Worm (Caenorhabditis elegans) whole organism, midembryonic: ENCODE measurements around the gene T23G4.127.

ENCODE experiments used
- T22C8.4 ChIP-seq: fragments of 200-800 bp; sonication (Bioruptor generic); IDR thresholded peaks from 2 replicates; pipeline ENCODE4 v1.3.6; 2022; ENCODE audit warnings: missing genetic modification characterization, missing compliant biosample characterization
- cog-1 ChIP-seq: sonication (generic microtip); optimal IDR thresholded peaks from 2 replicates; lab custom pipeline; 2016; ENCODE audit warnings: missing genetic modification characterization, missing compliant biosample characterization
- flt-1 ChIP-seq: fragments of 200-800 bp; sonication (Bioruptor generic); IDR thresholded peaks from 2 replicates; pipeline ENCODE4 v1.3.6; 2022; ENCODE audit warnings: missing genetic modification characterization, missing compliant biosample characterization
- klf-2 ChIP-seq: fragments of 200-800 bp; sonication (Bioruptor generic); conservative IDR thresholded peaks from 2 replicates; pipeline ENCODE4 v1.3.6; 2022; ENCODE audit warnings: missing genetic modification reagents, missing genetic modification characterization, missing compliant biosample characterization
- med-1 ChIP-seq: sonication (generic microtip); optimal IDR thresholded peaks from 2 replicates; lab custom pipeline; 2017; ENCODE audit warnings: missing genetic modification characterization, mild to moderate bottlenecking, missing compliant biosample characterization, antibody characterized with exemption, missing genetic modification reagents; ENCODE audit not compliant: insufficient read depth
- ref-1 ChIP-seq: fragments of 200-800 bp; sonication (Bioruptor generic); conservative IDR thresholded peaks from 2 replicates; pipeline ENCODE4 v1.3.6; 2022; ENCODE audit warnings: missing genetic modification reagents, missing genetic modification characterization, missing compliant biosample characterization
- tab-1 ChIP-seq: fragments of 200-800 bp; sonication (Bioruptor generic); IDR thresholded peaks from 2 replicates; pipeline ENCODE4 v1.3.6; 2022; ENCODE audit warnings: missing genetic modification characterization, missing compliant biosample characterization
- ztf-23 ChIP-seq: fragments of 200-800 bp; sonication (Bioruptor generic); IDR thresholded peaks from 2 replicates; pipeline ENCODE4 v1.3.6; 2022; ENCODE audit warnings: missing genetic modification reagents, missing genetic modification characterization, missing compliant biosample characterization
- ztf-29 ChIP-seq: fragments of 200-800 bp; sonication (Bioruptor generic); IDR thresholded peaks from 2 replicates; pipeline ENCODE4 v1.3.6; 2022; ENCODE audit warnings: missing genetic modification reagents, missing genetic modification characterization, missing compliant biosample characterization

The T23G4.127 gene

DNA sequence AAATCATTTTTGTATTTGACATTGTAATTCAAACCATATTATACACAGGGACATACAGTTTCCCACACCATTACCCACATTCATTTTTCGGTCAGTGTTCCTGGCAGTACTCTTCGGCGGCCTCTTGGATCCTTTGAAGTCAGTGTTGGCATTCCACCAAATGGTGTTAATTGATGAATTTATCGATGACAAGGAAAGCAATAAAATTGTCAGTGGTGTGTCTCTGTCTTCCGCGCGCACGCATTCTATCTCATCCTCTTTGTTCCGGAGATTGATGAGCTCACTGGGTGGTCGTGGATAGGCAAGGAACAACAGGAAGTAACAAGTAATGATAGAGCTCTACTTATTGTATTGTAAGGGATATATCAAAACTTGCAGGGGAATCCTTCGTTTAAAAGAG, 11.9 kb upstream of the T23G4.127 start:
- TF ChIP-seq klf-2 (GFP tag; lab: Robert Waterston, UW) (no peak), flt-1 (GFP tag; lab: Robert Waterston, UW) (no peak), ztf-29 (GFP tag; lab: Robert Waterston, UW) (no peak), ref-1 (GFP tag; lab: Robert Waterston, UW) (no peak), T22C8.4 (GFP tag; lab: Robert Waterston, UW) (no peak), tab-1 (no peak), ztf-23 (no peak), med-1 (GFP tag; lab: Kevin White, UChicago) (no peak), cog-1 (no peak)

- no peak for TF ChIP-seq flt-1 (GFP tag; lab: Robert Waterston, UW)
- no peak for TF ChIP-seq ref-1 (GFP tag; lab: Robert Waterston, UW)
- TF ChIP-seq tab-1: no peak
- TF ChIP-seq med-1 (GFP tag; lab: Kevin White, UChicago): no peak
- no peak for TF ChIP-seq klf-2 (GFP tag; lab: Robert Waterston, UW)
- no peak for TF ChIP-seq cog-1
- TF ChIP-seq T22C8.4 (GFP tag; lab: Robert Waterston, UW): no peak
- no peak for TF ChIP-seq ztf-29 (GFP tag; lab: Robert Waterston, UW)
Observed at ce11 chrIV:13709069-13709640, 10.7 kb upstream of the T23G4.127 start.

DNA sequence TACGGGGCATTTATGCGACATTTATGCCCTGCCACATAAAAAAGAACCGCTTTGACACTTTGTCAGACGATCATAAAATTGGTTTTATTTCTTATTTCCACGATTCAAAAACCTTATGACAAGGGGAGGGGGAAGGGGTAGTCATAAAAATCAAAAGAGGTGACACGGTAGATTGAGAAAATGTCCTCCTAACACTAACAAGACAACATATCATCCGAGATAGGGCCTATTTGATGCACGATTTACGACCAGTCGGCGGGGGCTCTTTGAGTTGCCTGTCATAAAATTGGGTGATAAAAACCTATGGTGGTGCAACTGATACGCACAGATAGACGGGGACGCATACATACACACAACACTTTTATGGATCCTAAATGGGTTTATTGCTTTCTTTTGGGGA, 9.4 kb upstream of the T23G4.127 start:
- TF ChIP-seq klf-2 (GFP tag; lab: Robert Waterston, UW) (no peak), cog-1 (peak; percentile 19), tab-1 (no peak), med-1 (GFP tag; lab: Kevin White, UChicago) (no peak), ref-1 (GFP tag; lab: Robert Waterston, UW) (no peak), ztf-29 (GFP tag; lab: Robert Waterston, UW) (no peak)

ce11 chrIV:13703828-13704425, 5.4 kb upstream of the T23G4.127 start, which contains the start of gene tlp-1:
TSS of gene tlp-1 (minus strand) at chrIV:13704082.
- TF ChIP-seq flt-1 (GFP tag; lab: Robert Waterston, UW) (no peak), tab-1 (no peak), ztf-29 (GFP tag; lab: Robert Waterston, UW) (no peak), cog-1 (peak; percentile 17), ztf-23 (0 out of 2 replicates have a peak, but pooled peaks have one; percentile 38), med-1 (GFP tag; lab: Kevin White, UChicago) (no peak)

DNA sequence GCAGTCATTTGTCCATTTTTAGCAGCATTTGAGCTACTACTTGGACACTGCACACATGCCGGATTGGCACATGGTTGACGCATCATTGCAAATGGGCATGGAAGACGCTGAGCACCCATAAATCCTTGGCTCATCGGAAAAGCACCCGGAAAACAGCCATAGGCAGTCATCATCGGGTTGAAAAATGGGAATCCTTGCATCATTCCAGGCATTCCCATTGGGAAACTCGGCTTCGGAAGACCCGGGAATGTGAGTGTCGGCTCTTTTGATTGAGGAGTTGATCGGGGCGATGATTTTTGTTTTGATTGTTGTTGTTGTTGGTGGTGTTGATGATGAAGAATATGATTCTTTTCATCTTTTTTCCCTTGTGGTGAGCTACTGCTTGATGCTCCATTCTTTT, 4.2 kb upstream of the T23G4.127 start:
- TF ChIP-seq ztf-23 (no peak), klf-2 (GFP tag; lab: Robert Waterston, UW) (no peak), ref-1 (GFP tag; lab: Robert Waterston, UW) (no peak), flt-1 (GFP tag; lab: Robert Waterston, UW) (no peak), ztf-29 (GFP tag; lab: Robert Waterston, UW) (no peak), med-1 (GFP tag; lab: Kevin White, UChicago) (no peak), tab-1 (no peak), cog-1 (no peak), T22C8.4 (GFP tag; lab: Robert Waterston, UW) (no peak)

ce11 chrIV:13701472-13701871, 3.0 kb upstream of the T23G4.127 start:
- TF ChIP-seq cog-1: no peak
- no peak for TF ChIP-seq ref-1 (GFP tag; lab: Robert Waterston, UW)
- TF ChIP-seq flt-1 (GFP tag; lab: Robert Waterston, UW): no peak
- TF ChIP-seq ztf-23: no peak
- no peak for TF ChIP-seq klf-2 (GFP tag; lab: Robert Waterston, UW)
- no peak for TF ChIP-seq T22C8.4 (GFP tag; lab: Robert Waterston, UW)
- TF ChIP-seq ztf-29 (GFP tag; lab: Robert Waterston, UW): no peak
- TF ChIP-seq med-1 (GFP tag; lab: Kevin White, UChicago): no peak
- no peak for TF ChIP-seq tab-1

- TF ChIP-seq tab-1 (no peak), flt-1 (GFP tag; lab: Robert Waterston, UW) (no peak), T22C8.4 (GFP tag; lab: Robert Waterston, UW) (no peak), ztf-23 (no peak), med-1 (GFP tag; lab: Kevin White, UChicago) (no peak), ref-1 (GFP tag; lab: Robert Waterston, UW) (no peak)
Observed at ce11 chrIV:13700847-13701246, 2.3 kb upstream of the T23G4.127 start.

ce11 chrIV:13699384-13699788, 883 bp upstream of the T23G4.127 start:
- TF ChIP-seq T22C8.4 (GFP tag; lab: Robert Waterston, UW) (no peak), klf-2 (GFP tag; lab: Robert Waterston, UW) (0 out of 2 replicates have a peak, but pooled peaks have one; percentile 12), flt-1 (GFP tag; lab: Robert Waterston, UW) (no peak)

DNA sequence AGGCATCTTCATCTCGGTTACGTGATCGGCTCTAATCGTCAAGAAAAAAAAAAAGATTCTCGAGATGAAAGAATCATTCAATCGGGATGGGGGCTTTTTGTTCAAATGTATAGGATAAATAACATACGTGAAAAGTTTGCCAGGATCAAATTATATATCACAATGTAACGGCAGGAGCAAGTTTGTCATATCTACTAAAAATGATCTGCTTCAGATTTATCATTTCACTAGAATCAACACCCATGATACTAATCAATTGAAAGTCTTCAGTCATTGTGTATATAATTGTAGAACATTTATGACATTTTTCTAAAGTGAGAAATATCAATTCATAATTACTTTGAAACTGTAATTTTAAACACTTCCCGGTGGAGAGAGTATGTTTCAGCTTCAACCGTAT, 1.6 kb downstream of the T23G4.127 start:
- TF ChIP-seq cog-1 (no peak), flt-1 (GFP tag; lab: Robert Waterston, UW) (no peak), ref-1 (GFP tag; lab: Robert Waterston, UW) (no peak), ztf-23 (no peak), ztf-29 (GFP tag; lab: Robert Waterston, UW) (no peak), T22C8.4 (GFP tag; lab: Robert Waterston, UW) (no peak), klf-2 (GFP tag; lab: Robert Waterston, UW) (no peak), med-1 (GFP tag; lab: Kevin White, UChicago) (no peak), tab-1 (no peak)
